Fruit fly (Drosophila melanogaster): Measurements from ENCODE around the gene CG18268.

- TF ChIP-seq psq (GFP tag; optimal IDR thresholded peaks at IDR 0.05) (no peak), Abd-B (GFP tag; optimal IDR thresholded peaks at IDR 0.05) (no peak), Mio (GFP tag; optimal IDR thresholded peaks at IDR 0.05) (no peak), Dif (GFP tag; optimal IDR thresholded peaks at IDR 0.05; ENCODE audit: partially characterized antibody) (no peak), pan (optimal IDR thresholded peaks at IDR 0.05) (no peak), fru (GFP tag; optimal IDR thresholded peaks at IDR 0.05) (no peak), h (GFP tag; optimal IDR thresholded peaks at IDR 0.05) (no peak), brk (GFP tag; optimal IDR thresholded peaks at IDR 0.05) (no peak), jim (GFP tag; optimal IDR thresholded peaks at IDR 0.05) (no peak), dl (GFP tag; optimal IDR thresholded peaks at IDR 0.05; ENCODE audit: insufficient read depth in 1 of 2, partially characterized antibody in 2 of 2) (no peak)
These were observed 43.2 kb downstream of the CG18268 start for dm6 chr3R:7760970-7761558.

All from whole organism, wandering third instar larva.